Fruit fly (Drosophila melanogaster) whole organism, prepupa: ENCODE measurements around the gene CG44532.

Experiments used
- Blimp-1 ChIP-seq: fragments of 200-800 bp; sonication (Bioruptor generic); optimal IDR thresholded peaks from 3 replicates; lab custom pipeline; 2017; ENCODE audit warnings: missing biosample characterization, missing genetic modification characterization, mild to moderate bottlenecking, moderate library complexity, missing genetic modification reagents
- CG15336 ChIP-seq: fragments of 200-800 bp; sonication (Bioruptor generic); IDR thresholded peaks from 2 replicates; pipeline ENCODE4 v1.3.6; 2022; ENCODE audit warnings: missing biosample characterization, missing genetic modification characterization
- CG16779 ChIP-seq: fragments of 200-800 bp; sonication (Bioruptor generic); optimal IDR thresholded peaks from 3 replicates; lab custom pipeline; 2017; ENCODE audit warnings: missing biosample characterization, mild to moderate bottlenecking, missing genetic modification characterization
- CG6854 ChIP-seq: fragments of 200-800 bp; sonication (Bioruptor generic); optimal IDR thresholded peaks from 2 replicates; lab custom pipeline; 2017; ENCODE audit warnings: missing biosample characterization, mild to moderate bottlenecking, missing genetic modification characterization
- CG8119 ChIP-seq: fragments of 200-800 bp; sonication (Bioruptor generic); IDR thresholded peaks from 3 replicates; pipeline ENCODE4 v1.3.6; 2022; ENCODE audit warnings: missing biosample characterization, missing genetic modification characterization
- CG9139 ChIP-seq: fragments of 200-800 bp; sonication (Bioruptor generic); optimal IDR thresholded peaks from 3 replicates; lab custom pipeline; 2017; ENCODE audit warnings: missing biosample characterization, mild to moderate bottlenecking, missing genetic modification characterization
- Eip75B ChIP-seq: fragments of 200-800 bp; sonication (Bioruptor generic); optimal IDR thresholded peaks from 3 replicates; lab custom pipeline; 2016; ENCODE audit warnings: missing biosample characterization, missing genetic modification characterization
- Ets21C ChIP-seq: fragments of 200-800 bp; sonication (Bioruptor generic); optimal IDR thresholded peaks from 3 replicates; lab custom pipeline; 2016; ENCODE audit warnings: missing biosample characterization, missing genetic modification characterization
- Smox ChIP-seq: fragments of 200-800 bp; sonication (Bioruptor generic); optimal IDR thresholded peaks from 3 replicates; lab custom pipeline; 2016; ENCODE audit warnings: missing biosample characterization, missing genetic modification characterization
- Sox102F ChIP-seq: fragments of 200-800 bp; sonication (Bioruptor generic); optimal IDR thresholded peaks from 2 replicates; lab custom pipeline; 2016; ENCODE audit warnings: missing biosample characterization, mild to moderate bottlenecking, missing genetic modification characterization
- dsx ChIP-seq: fragments of 200-800 bp; optimal IDR thresholded peaks from 3 replicates; lab custom pipeline; 2019; ENCODE audit warnings: missing biosample characterization, mild to moderate bottlenecking, missing genetic modification characterization, moderate library complexity; ENCODE audit not compliant: poor library complexity, severe bottlenecking
- fd59A ChIP-seq: fragments of 200-800 bp; sonication (Bioruptor generic); optimal IDR thresholded peaks from 2 replicates; lab custom pipeline; 2017; ENCODE audit warnings: missing biosample characterization, mild to moderate bottlenecking, missing genetic modification characterization, missing genetic modification reagents
- fkh ChIP-seq: fragments of 200-800 bp; sonication (Bioruptor generic); optimal IDR thresholded peaks from 3 replicates; lab custom pipeline; 2017; ENCODE audit warnings: missing biosample characterization, mild to moderate bottlenecking, missing genetic modification characterization, moderate library complexity
- svp ChIP-seq: fragments of 200-800 bp; sonication (Bioruptor generic); peaks from one replicate; lab custom pipeline; 2016; ENCODE audit warnings: missing biosample characterization, missing genetic modification characterization

DNA sequence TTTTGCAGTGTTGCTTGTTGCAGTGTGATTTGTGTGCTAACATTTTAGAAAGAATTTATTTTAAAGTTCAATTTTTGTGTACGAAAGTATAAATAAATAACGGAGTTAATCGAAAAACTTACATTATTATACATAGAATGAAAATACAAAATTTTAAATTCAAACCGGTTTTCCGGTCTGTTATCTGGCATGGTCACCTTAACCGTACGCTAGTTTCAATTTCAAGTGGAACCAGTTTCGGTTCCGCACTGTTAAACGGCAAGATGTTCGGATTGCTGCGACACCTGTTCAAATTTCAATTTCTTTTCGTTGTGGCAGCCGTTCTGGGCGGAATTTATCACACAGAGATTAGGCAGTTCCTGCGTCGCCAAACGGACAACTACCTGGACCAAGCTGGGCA is 30.5 kb downstream of the CG44532 start, which contains the start of gene CG12056:
- TF ChIP-seq Sox102F (no peak), CG9139 (no peak), fd59A (GFP tag; lab: Kevin White, UChicago) (no peak), Ets21C (GFP tag; lab: Kevin White, UChicago) (no peak), Smox (GFP tag; lab: Kevin White, UChicago) (no peak), dsx (GFP tag; lab: Kevin White, UChicago) (no peak), svp (GFP tag; lab: Kevin White, UChicago) (no peak), Blimp-1 (no peak), fkh (no peak), Eip75B (no peak), CG15336 (no peak), CG6854 (GFP tag; lab: Kevin White, UChicago) (no peak), CG8119 (GFP tag; lab: Robert Waterston, UW) (no peak), CG16779 (tag; lab: Kevin White, UChicago) (no peak)
